Worm (Caenorhabditis elegans) whole organism, early embryonic: ENCODE data around the gene vav-1.

Source experiments
- B0310.2 ChIP-seq: sonication (generic microtip); optimal IDR thresholded peaks from 2 replicates; lab custom pipeline; 2016; ENCODE audit warnings: mild to moderate bottlenecking, missing genetic modification characterization, missing compliant biosample characterization
- F13C5.2 ChIP-seq: sonication (generic microtip); optimal IDR thresholded peaks from 2 replicates; lab custom pipeline; 2017; ENCODE audit warnings: mild to moderate bottlenecking, missing genetic modification characterization, inconsistent platforms, missing compliant biosample characterization
- aly-1 ChIP-seq: sonication (generic microtip); optimal IDR thresholded peaks from 2 replicates; lab custom pipeline; 2016; ENCODE audit warnings: missing genetic modification characterization, missing compliant biosample characterization
- ama-1 ChIP-seq: fragments of 150-350 bp; optimal IDR thresholded peaks from 2 replicates; lab custom pipeline; 2014
- ceh-13 ChIP-seq: fragments of 200-800 bp; sonication (Bioruptor generic); optimal IDR thresholded peaks from 2 replicates; lab custom pipeline; 2018; ENCODE audit warnings: mild to moderate bottlenecking, missing genetic modification characterization, missing compliant biosample characterization
- ceh-36 ChIP-seq: sonication (generic microtip); optimal IDR thresholded peaks from 2 replicates; lab custom pipeline; 2016; ENCODE audit warnings: missing genetic modification characterization, inconsistent platforms, missing compliant biosample characterization
- ets-7 ChIP-seq: sonication (generic microtip); optimal IDR thresholded peaks from 2 replicates; lab custom pipeline; 2016; ENCODE audit warnings: missing genotype, missing genetic modification characterization, missing compliant biosample characterization
- hmbx-1 ChIP-seq: sonication (generic microtip); optimal IDR thresholded peaks from 2 replicates; lab custom pipeline; 2016; ENCODE audit warnings: mild to moderate bottlenecking, missing genetic modification characterization, missing compliant biosample characterization
- hnd-1 ChIP-seq: sonication (generic microtip); optimal IDR thresholded peaks from 2 replicates; lab custom pipeline; 2016; ENCODE audit warnings: missing genetic modification characterization, missing compliant biosample characterization
- pes-1 ChIP-seq: fragments of 200-800 bp; sonication (Bioruptor generic); IDR thresholded peaks from 2 replicates; pipeline ENCODE4 v1.3.6; 2022; ENCODE audit warnings: missing genetic modification reagents, missing genetic modification characterization, missing compliant biosample characterization
- scrt-1 ChIP-seq: fragments of 200-800 bp; sonication (Bioruptor generic); IDR thresholded peaks from 2 replicates; pipeline ENCODE4 v1.3.6; 2022; ENCODE audit warnings: missing genetic modification characterization, missing compliant biosample characterization
- tbx-11 ChIP-seq: fragments of 200-800 bp; sonication (Bioruptor generic); IDR thresholded peaks from 2 replicates; pipeline ENCODE4 v1.3.6; 2022; ENCODE audit warnings: missing genetic modification characterization, missing compliant biosample characterization
- tbx-37 ChIP-seq: fragments of 200-800 bp; sonication (Bioruptor generic); conservative IDR thresholded peaks from 2 replicates; pipeline ENCODE4 v1.3.6; 2022; ENCODE audit warnings: missing genetic modification reagents, missing genetic modification characterization, missing compliant biosample characterization

ce11 chrX:9225273-9225672 lies 6.7 kb downstream of the vav-1 start:
- TF ChIP-seq ama-1 (lab: Kevin White, UChicago) (no peak), scrt-1 (GFP tag; lab: Robert Waterston, UW) (no peak), aly-1 (no peak), pes-1 (peak; percentile 52; the same call in 1 of the 2 replicates), tbx-37 (GFP tag; lab: Robert Waterston, UW) (no peak), F13C5.2 (tag; lab: Kevin White, UChicago) (peak; percentile 14), B0310.2 (tag; lab: Kevin White, UChicago) (peak; percentile 39), hnd-1 (no peak), ets-7 (peak; percentile 14), hmbx-1 (tag; lab: Kevin White, UChicago) (peak; percentile 30), tbx-11 (GFP tag; lab: Robert Waterston, UW) (no peak), ceh-36 (tag; lab: Kevin White, UChicago) (no peak), ceh-13 (GFP tag; lab: Kevin White, UChicago) (peak; percentile 28)
